Fruit fly (Drosophila melanogaster): Measurements from ENCODE around the gene alpha-Man-Ib.

Gene alpha-Man-Ib

DNA sequence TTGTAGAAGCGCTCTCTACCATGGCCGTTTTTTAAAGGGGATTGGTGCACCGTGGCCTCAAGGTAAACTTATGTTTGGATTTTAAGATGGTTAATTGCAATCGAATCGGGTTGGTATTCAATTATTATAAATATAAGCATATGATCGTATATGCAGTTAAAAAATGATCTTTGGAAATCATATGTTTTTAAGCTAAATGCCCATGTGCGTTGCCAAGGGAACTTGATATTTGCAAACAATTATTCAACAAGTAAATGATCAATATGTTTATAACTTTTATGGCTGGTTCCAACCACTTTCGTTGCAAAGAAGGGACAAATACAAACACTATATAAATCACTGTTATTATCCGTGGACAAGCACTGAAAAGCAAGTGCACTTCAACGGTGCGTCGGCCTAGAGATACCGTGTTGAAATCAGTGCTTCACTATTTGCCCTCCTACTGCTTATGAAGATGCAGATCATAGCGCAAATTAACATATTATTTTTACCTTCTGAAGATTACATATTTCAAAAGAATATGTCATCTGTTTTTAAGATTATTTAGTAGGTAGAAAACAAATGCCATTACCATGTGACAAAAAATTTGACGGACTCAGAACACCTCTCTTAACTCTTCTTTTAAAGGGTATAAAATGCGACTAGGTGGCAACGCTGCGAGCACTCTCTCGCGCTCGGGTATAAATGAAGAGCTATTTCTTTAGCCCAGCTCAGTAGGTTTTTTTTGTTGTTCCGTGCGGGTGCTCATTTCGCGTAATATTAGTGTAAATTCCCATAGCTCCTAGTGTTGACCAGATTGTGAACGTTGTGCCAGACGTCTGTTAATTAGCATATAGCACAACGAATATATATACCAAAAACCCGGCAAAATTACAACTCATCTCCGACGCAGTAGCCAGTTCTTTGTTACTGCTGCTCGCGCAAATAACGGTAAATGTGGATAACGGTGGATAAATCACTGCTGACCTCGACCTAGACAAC is 45.1 kb upstream of the alpha-Man-Ib start, which contains the start of gene rdog (continued):
- TF ChIP-seq CG15601 (tag; optimal IDR thresholded peaks at IDR 0.05) (peak; percentile 67), vfl (GFP tag; optimal IDR thresholded peaks at IDR 0.05) (peak; percentile 49), tgo (GFP tag; IDR thresholded peaks at IDR 0.05) (peak; percentile 64), bsh (GFP tag; optimal IDR thresholded peaks at IDR 0.05) (peak; percentile 35 to 77), Stat92E (GFP tag; optimal IDR thresholded peaks at IDR 0.05) (peak in 1 of 3 experiments; percentile 89), Deaf1 (tag; optimal IDR thresholded peaks at IDR 0.05) (peak; percentile 63), CG7271 (tag; optimal IDR thresholded peaks at IDR 0.05) (no peak), Dad (GFP tag; optimal IDR thresholded peaks at IDR 0.05) (peak; percentile 41), Vsx1 (GFP tag; optimal IDR thresholded peaks at IDR 0.05) (no peak), Asciz (GFP tag; optimal IDR thresholded peaks at IDR 0.05) (peak; percentile 59), Fer3 (tag; optimal IDR thresholded peaks at IDR 0.05) (peak; percentile 56), CHES-1-like (GFP tag; optimal IDR thresholded peaks at IDR 0.05) (peak; percentile 79), lbe (GFP tag; optimal IDR thresholded peaks at IDR 0.05) (peak; percentile 49), CoRest (tag; optimal IDR thresholded peaks at IDR 0.05) (peak; percentile 86), CG43689 (GFP tag; IDR thresholded peaks at IDR 0.05) (no peak), corto (GFP tag; optimal IDR thresholded peaks at IDR 0.05) (no peak), Usf (GFP tag; optimal IDR thresholded peaks at IDR 0.05) (peak; percentile 56), MBD-R2 (GFP tag; IDR thresholded peaks at IDR 0.05) (peak; percentile 42), aop (GFP tag; IDR thresholded peaks at IDR 0.05) (peak; percentile 39; the same call in 1 of the 2 replicates), CG33213 (GFP tag; optimal IDR thresholded peaks at IDR 0.05) (peak; percentile 72), CG4730 (GFP tag; IDR thresholded peaks at IDR 0.05) (no peak), Atf-2 (GFP tag; optimal IDR thresholded peaks at IDR 0.05) (peak; percentile 85), fd3F (GFP tag; optimal IDR thresholded peaks at IDR 0.05) (peak; percentile 31), gce (GFP tag; IDR thresholded peaks at IDR 0.05) (no peak), tx (GFP tag; optimal IDR thresholded peaks at IDR 0.05) (peak; percentile 64), Atf6 (GFP tag; IDR thresholded peaks at IDR 0.05) (peak; percentile 82), Dp (GFP tag; optimal IDR thresholded peaks at IDR 0.05) (no peak), sima (GFP tag; optimal IDR thresholded peaks at IDR 0.05) (no peak), CG12744 (GFP tag; optimal IDR thresholded peaks at IDR 0.05) (peak; percentile 74), chn (GFP tag; optimal IDR thresholded peaks at IDR 0.05) (peak; percentile 88), CG8281 (tag; optimal IDR thresholded peaks at IDR 0.05) (peak; percentile 25), CG15479 (GFP tag; optimal IDR thresholded peaks at IDR 0.05) (peak; percentile 13), Myb (GFP tag; optimal IDR thresholded peaks at IDR 0.05) (peak; percentile 55), luna (GFP tag; optimal IDR thresholded peaks at IDR 0.05) (peak; percentile 47), emc (GFP tag; optimal IDR thresholded peaks at IDR 0.05) (peak; percentile 69), Hmx (GFP tag; optimal IDR thresholded peaks at IDR 0.05) (peak; percentile 80), CG10959 (GFP tag; IDR thresholded peaks at IDR 0.05) (no peak), mld (GFP tag; IDR thresholded peaks at IDR 0.05; ENCODE audit: partially characterized antibody) (no peak), ham (GFP tag; IDR thresholded peaks at IDR 0.05) (no peak), CG10147 (GFP tag; optimal IDR thresholded peaks at IDR 0.05) (peak; percentile 80), CG15073 (GFP tag; optimal IDR thresholded peaks at IDR 0.05) (no peak), Side (GFP tag; optimal IDR thresholded peaks at IDR 0.05) (peak; percentile 73), ap (GFP tag; IDR thresholded peaks at IDR 0.05) (no peak), pros (GFP tag; optimal IDR thresholded peaks at IDR 0.05) (no peak), slou (GFP tag; optimal IDR thresholded peaks at IDR 0.05) (peak; percentile 6), sim (GFP tag; IDR thresholded peaks at IDR 0.05) (no peak), hth (optimal IDR thresholded peaks at IDR 0.05) (no peak), ro (GFP tag; IDR thresholded peaks at IDR 0.05) (no peak), ems (GFP tag; optimal IDR thresholded peaks at IDR 0.05) (peak; percentile 24)
